Worm (Caenorhabditis elegans) whole organism, L4 larva: Measurements from ENCODE around the gene ucr-2.3.

Experiments used
- D1046.2 ChIP-seq: fragments of 200-800 bp; sonication (Bioruptor generic); IDR thresholded peaks from 2 replicates; pipeline ENCODE4 v1.3.6; 2022; ENCODE audit warnings: missing genetic modification characterization, missing compliant biosample characterization
- F44E2.7 ChIP-seq: fragments of 200-800 bp; sonication (Bioruptor generic); IDR thresholded peaks from 2 replicates; pipeline ENCODE4 v2.1.2; 2022; ENCODE audit warnings: missing genetic modification characterization, missing compliant biosample characterization
- R02D3.7 ChIP-seq: fragments of 150-350 bp; sonication (generic microtip); optimal IDR thresholded peaks from 3 replicates; lab custom pipeline; 2014; ENCODE audit warnings: missing biosample characterization, missing genetic modification characterization
- T20F7.1 ChIP-seq: fragments of 200-800 bp; sonication (Bioruptor generic); optimal IDR thresholded peaks from 2 replicates; lab custom pipeline; 2018; ENCODE audit warnings: mild to moderate bottlenecking, missing genetic modification characterization, missing compliant biosample characterization
- ZK546.5 ChIP-seq, 2 experiments: sonication (generic microtip); optimal IDR thresholded peaks; 2 replicates each; lab custom pipeline; 2017; ENCODE audit warnings: missing biosample characterization in 2 of 2, missing genetic modification characterization in 2 of 2
- aha-1 ChIP-seq: fragments of 150-350 bp; peaks from one replicate; lab custom pipeline; 2014; ENCODE audit warnings: missing biosample characterization, missing genetic modification characterization
- ama-1 ChIP-seq: fragments of 150-350 bp; optimal IDR thresholded peaks from 2 replicates; lab custom pipeline; 2014; ENCODE audit warnings: inconsistent platforms, mixed read lengths
- ceh-44 ChIP-seq: fragments of 200-800 bp; sonication (Bioruptor generic); IDR thresholded peaks from 2 replicates; pipeline ENCODE4 v1.3.6; 2022; ENCODE audit warnings: missing genetic modification reagents, missing genetic modification characterization, missing compliant biosample characterization
- ceh-82 ChIP-seq: sonication (generic microtip); optimal IDR thresholded peaks from 2 replicates; lab custom pipeline; 2017; ENCODE audit warnings: missing biosample characterization, missing genetic modification characterization
- ces-1 ChIP-seq: fragments of 150-350 bp; sonication (generic microtip); optimal IDR thresholded peaks from 4 replicates; lab custom pipeline; 2014; ENCODE audit warnings: missing biosample characterization, missing genetic modification reagents, missing genetic modification characterization
- ctbp-1 ChIP-seq: fragments of 200-800 bp; sonication (Bioruptor generic); IDR thresholded peaks from 2 replicates; pipeline ENCODE4 v1.3.6; 2022; ENCODE audit warnings: missing genetic modification reagents, missing genetic modification characterization, missing compliant biosample characterization
- daf-16 ChIP-seq, 3 experiments: sonication (generic microtip); optimal IDR thresholded peaks; 2 replicates each; lab custom pipeline; 2016 to 2017; ENCODE audit warnings: missing genetic modification characterization in 3 of 3, missing genetic modification reagents in 3 of 3, mild to moderate bottlenecking in 2 of 3, missing compliant biosample characterization in 2 of 3, missing biosample characterization in 1 of 3, moderate library complexity in 1 of 3
- daf-19 ChIP-seq: fragments of 200-800 bp; sonication (Bioruptor generic); conservative IDR thresholded peaks from 2 replicates; pipeline ENCODE4 v1.3.6; 2022; ENCODE audit warnings: missing genetic modification characterization, missing compliant biosample characterization
- dpl-1 ChIP-seq: fragments of 150-350 bp; optimal IDR thresholded peaks from 2 replicates; lab custom pipeline; 2014; ENCODE audit warnings: missing biosample characterization, missing genetic modification reagents, missing genetic modification characterization
- dve-1 ChIP-seq: sonication (generic microtip); optimal IDR thresholded peaks from 2 replicates; lab custom pipeline; 2017; ENCODE audit warnings: antibody characterized with exemption, mild to moderate bottlenecking, missing genetic modification characterization, missing compliant biosample characterization; ENCODE audit not compliant: insufficient read depth
- egl-27 ChIP-seq: sonication (generic microtip); optimal IDR thresholded peaks from 3 replicates; lab custom pipeline; 2017; ENCODE audit warnings: missing biosample characterization, missing genetic modification reagents, missing genetic modification characterization
- egl-43 ChIP-seq: fragments of 200-800 bp; sonication (Bioruptor generic); IDR thresholded peaks from 2 replicates; pipeline ENCODE4 v1.3.6; 2022; ENCODE audit warnings: missing genetic modification reagents, missing genetic modification characterization, missing compliant biosample characterization
- fkh-10 ChIP-seq: fragments of 150-350 bp; optimal IDR thresholded peaks from 2 replicates; lab custom pipeline; 2014; ENCODE audit warnings: missing biosample characterization, missing genetic modification reagents, missing genetic modification characterization
- fos-1 ChIP-seq: fragments of 150-350 bp; optimal IDR thresholded peaks from 2 replicates; lab custom pipeline; 2014; ENCODE audit warnings: missing biosample characterization, missing genetic modification characterization
- gei-8 ChIP-seq: fragments of 200-800 bp; sonication (Bioruptor generic); optimal IDR thresholded peaks from 2 replicates; lab custom pipeline; 2018; ENCODE audit warnings: mild to moderate bottlenecking, missing genetic modification characterization, missing compliant biosample characterization
- jun-1 ChIP-seq: fragments of 150-350 bp; optimal IDR thresholded peaks from 2 replicates; lab custom pipeline; 2014; ENCODE audit warnings: missing biosample characterization, missing genetic modification reagents, missing genetic modification characterization
- lim-7 ChIP-seq: fragments of 200-800 bp; sonication (Bioruptor generic); IDR thresholded peaks from 2 replicates; pipeline ENCODE4 v1.3.6; 2022; ENCODE audit warnings: missing genetic modification characterization, missing compliant biosample characterization
- lin-1 ChIP-seq: fragments of 200-800 bp; sonication (Bioruptor generic); IDR thresholded peaks from 2 replicates; pipeline ENCODE4 v1.3.6; 2022; ENCODE audit warnings: missing genetic modification reagents, missing genetic modification characterization, missing compliant biosample characterization
- lin-13 ChIP-seq: fragments of 150-350 bp; optimal IDR thresholded peaks from 2 replicates; lab custom pipeline; 2014; ENCODE audit warnings: missing biosample characterization, missing genetic modification reagents, missing genetic modification characterization
- lin-15B ChIP-seq: fragments of 150-350 bp; sonication (generic microtip); optimal IDR thresholded peaks from 3 replicates; lab custom pipeline; 2014; ENCODE audit warnings: missing biosample characterization, missing genetic modification characterization
- lin-29 ChIP-seq: fragments of 200-800 bp; sonication (Bioruptor generic); IDR thresholded peaks from 2 replicates; pipeline ENCODE4 v1.3.6; 2022; ENCODE audit warnings: missing genetic modification reagents, missing genetic modification characterization, missing compliant biosample characterization
- lin-39 ChIP-seq: fragments of 150-350 bp; optimal IDR thresholded peaks from 2 replicates; lab custom pipeline; 2014; ENCODE audit warnings: missing biosample characterization, missing genetic modification reagents, missing genetic modification characterization
- mes-2 ChIP-seq: sonication (generic microtip); optimal IDR thresholded peaks from 2 replicates; lab custom pipeline; 2016; ENCODE audit warnings: missing genotype, mild to moderate bottlenecking, missing genetic modification characterization, missing compliant biosample characterization; ENCODE audit not compliant: poor library complexity, severe bottlenecking
- nhr-102 ChIP-seq: sonication (generic microtip); optimal IDR thresholded peaks from 2 replicates; lab custom pipeline; 2016; ENCODE audit warnings: mild to moderate bottlenecking, missing genetic modification characterization, moderate library complexity, missing compliant biosample characterization
- nhr-111 ChIP-seq: fragments of 200-800 bp; sonication (Bioruptor generic); optimal IDR thresholded peaks from 2 replicates; lab custom pipeline; 2018; ENCODE audit warnings: mild to moderate bottlenecking, missing genetic modification characterization, missing compliant biosample characterization
- nhr-237 ChIP-seq: sonication (generic microtip); optimal IDR thresholded peaks from 2 replicates; lab custom pipeline; 2017; ENCODE audit warnings: missing biosample characterization, missing genetic modification characterization
- nhr-41 ChIP-seq: fragments of 200-800 bp; sonication (Bioruptor generic); IDR thresholded peaks from 2 replicates; pipeline ENCODE4 v1.3.6; 2022; ENCODE audit warnings: missing genetic modification reagents, missing genetic modification characterization, missing compliant biosample characterization
- nhr-76 ChIP-seq: fragments of 150-350 bp; optimal IDR thresholded peaks from 2 replicates; lab custom pipeline; 2014; ENCODE audit warnings: missing biosample characterization, missing genetic modification characterization
- nhr-77 ChIP-seq: fragments of 150-350 bp; optimal IDR thresholded peaks from 2 replicates; lab custom pipeline; 2014; ENCODE audit warnings: missing biosample characterization, missing genetic modification characterization
- pha-4 ChIP-seq, 2 experiments: fragments of 150-350 bp in 1 of 2; fragments of 200-800 bp in 1 of 2; sonication (Bioruptor generic) in 1 of 2; IDR thresholded peaks in 1 of 2; optimal IDR thresholded peaks in 1 of 2; 2 replicates each; pipeline versions ENCODE4 v1.3.6 to Lab custom; 2014 to 2022; ENCODE audit warnings: missing genetic modification characterization in 2 of 2, missing genetic modification reagents in 2 of 2, missing biosample characterization in 1 of 2, missing compliant biosample characterization in 1 of 2
- pqm-1 ChIP-seq: sonication (generic microtip); optimal IDR thresholded peaks from 2 replicates; lab custom pipeline; 2017; ENCODE audit warnings: missing biosample characterization, missing genetic modification characterization
- rbr-2 ChIP-seq: sonication (generic microtip); optimal IDR thresholded peaks from 2 replicates; lab custom pipeline; 2016; ENCODE audit warnings: missing genotype, missing genetic modification characterization, missing compliant biosample characterization
- set-16 ChIP-seq: fragments of 200-800 bp; sonication (Bioruptor generic); IDR thresholded peaks from 2 replicates; pipeline ENCODE4 v1.3.6; 2022; ENCODE audit warnings: missing genetic modification reagents, missing genetic modification characterization, missing compliant biosample characterization
- unc-39 ChIP-seq: sonication (generic microtip); optimal IDR thresholded peaks from 2 replicates; lab custom pipeline; 2017; ENCODE audit warnings: missing biosample characterization, missing genetic modification characterization
- unc-62 ChIP-seq, 3 experiments: fragments of 150-350 bp in 1 of 3; sonication (generic microtip); optimal IDR thresholded peaks in 2 of 3; peaks in 1 of 3; 1 replicate in 1 of 3; 2 replicates in 2 of 3; lab custom pipeline; 2014 to 2017; ENCODE audit warnings: missing biosample characterization in 3 of 3, missing genetic modification characterization in 3 of 3, missing genetic modification reagents in 3 of 3, missing genotype in 1 of 3
- zag-1 ChIP-seq: fragments of 150-350 bp; optimal IDR thresholded peaks from 2 replicates; lab custom pipeline; 2014; ENCODE audit warnings: missing biosample characterization, missing genetic modification characterization
- zfp-2 ChIP-seq: sonication (generic microtip); optimal IDR thresholded peaks from 2 replicates; lab custom pipeline; 2016; ENCODE audit warnings: mild to moderate bottlenecking, missing genetic modification characterization, missing compliant biosample characterization
- zfp-3 ChIP-seq: fragments of 200-800 bp; sonication (Bioruptor generic); conservative IDR thresholded peaks from 2 replicates; pipeline ENCODE4 v1.3.6; 2022; ENCODE audit warnings: missing genetic modification reagents, missing genetic modification characterization, missing compliant biosample characterization
- zip-11 ChIP-seq: fragments of 200-800 bp; sonication (Bioruptor generic); IDR thresholded peaks from 2 replicates; pipeline ENCODE4 v1.3.6; 2022; ENCODE audit warnings: missing genetic modification characterization, missing compliant biosample characterization
- ztf-11 ChIP-seq: fragments of 150-350 bp; optimal IDR thresholded peaks from 2 replicates; lab custom pipeline; 2014; ENCODE audit warnings: missing biosample characterization, missing genetic modification characterization
- ztf-7 ChIP-seq: fragments of 150-350 bp; optimal IDR thresholded peaks from 2 replicates; lab custom pipeline; 2014; ENCODE audit warnings: missing biosample characterization, missing genetic modification characterization

ucr-2.3 gene

DNA sequence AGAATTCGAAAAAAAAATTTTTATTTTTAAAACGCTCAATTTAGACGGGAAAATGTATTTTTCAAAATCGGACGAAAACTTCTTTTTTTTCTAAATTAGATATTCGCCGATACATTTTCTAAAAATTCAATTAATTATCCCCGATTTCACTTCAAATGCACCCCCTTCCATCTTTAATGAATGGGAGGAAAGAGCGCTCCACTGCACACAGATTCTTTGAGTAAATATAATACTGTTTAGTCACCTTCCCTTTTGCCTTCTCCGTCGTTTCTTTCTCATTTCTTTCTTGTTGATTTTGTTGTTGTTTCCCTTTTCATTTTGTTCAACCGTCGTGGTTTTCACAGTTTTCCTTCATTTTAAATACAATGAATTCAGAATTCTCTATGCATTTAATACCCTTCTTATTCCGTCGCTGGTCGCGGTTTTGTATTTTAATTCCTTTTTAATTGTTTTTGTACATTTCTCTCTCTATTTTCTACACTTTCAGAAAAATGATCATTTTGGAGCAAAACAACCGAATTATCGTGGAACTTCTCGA lies 17.8 kb upstream of the ucr-2.3 start, which contains the start of gene arx-4 (continued):
- TF ChIP-seq pqm-1 = no peak
- TF ChIP-seq set-16 (GFP tag; lab: Robert Waterston, UW) = no peak
- no peak for TF ChIP-seq zfp-2 (tag; lab: Kevin White, UChicago)
- TF ChIP-seq gei-8 (GFP tag; lab: Kevin White, UChicago) = no peak
- TF ChIP-seq dpl-1 = no peak
- TF ChIP-seq daf-16 (GFP tag; optimal IDR thresholded peaks at IDR 0.05; lab: Kevin White, UChicago) = no peak
- TF ChIP-seq daf-16 (tag; optimal IDR thresholded peaks at IDR 0.05; lab: Kevin White, UChicago) = peak; percentile 36
- TF ChIP-seq nhr-77 = no peak
- no peak for TF ChIP-seq lin-1 (GFP tag; lab: Robert Waterston, UW)
- TF ChIP-seq nhr-41 = no peak
- no peak for TF ChIP-seq lin-29 (GFP tag; lab: Robert Waterston, UW)
- no peak for TF ChIP-seq unc-62 (GFP tag; optimal IDR thresholded peaks at IDR 0.05 in 1 of 2; lab: Kevin White, UChicago)
- no peak for TF ChIP-seq unc-62 (tag; optimal IDR thresholded peaks at IDR 0.05; lab: Kevin White, UChicago)
- peak; percentile 40 for TF ChIP-seq mes-2 (tag; lab: Kevin White, UChicago)
- no peak for TF ChIP-seq D1046.2
- TF ChIP-seq F44E2.7 (GFP tag; lab: Robert Waterston, UW) = no peak
- no peak for TF ChIP-seq nhr-111 (GFP tag; lab: Kevin White, UChicago)
- no peak for TF ChIP-seq ceh-44 (GFP tag; lab: Robert Waterston, UW)
- TF ChIP-seq jun-1 (tag; lab: Kevin White, UChicago) = no peak
- TF ChIP-seq T20F7.1 (GFP tag; lab: Kevin White, UChicago) = no peak
- no peak for TF ChIP-seq daf-19 (GFP tag; lab: Robert Waterston, UW)
- peak; percentile 7 for TF ChIP-seq dve-1
- no peak for TF ChIP-seq nhr-76 (tag; lab: Kevin White, UChicago)
- TF ChIP-seq ctbp-1 (GFP tag; lab: Robert Waterston, UW) = no peak
- TF ChIP-seq fos-1 (tag; lab: Kevin White, UChicago) = no peak

DNA sequence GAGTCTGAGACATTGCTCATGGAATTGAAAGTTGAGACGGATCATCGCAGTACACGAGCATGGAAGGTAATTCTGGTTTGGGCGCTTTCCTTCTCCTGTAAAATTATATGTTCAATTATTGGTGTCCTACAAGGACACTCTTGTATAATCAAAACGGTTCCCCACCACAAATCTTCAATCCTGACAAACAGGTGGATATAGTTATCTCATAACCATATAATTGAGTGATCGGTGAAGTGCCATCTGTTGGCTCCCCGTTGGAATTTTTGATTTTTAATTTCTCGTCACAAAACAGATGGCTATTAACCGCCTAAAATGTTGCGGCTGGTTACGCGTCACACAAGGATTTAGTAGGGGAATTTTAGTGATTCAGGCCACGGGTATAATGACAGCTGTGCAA lies 10.8 kb upstream of the ucr-2.3 start:
- no peak for TF ChIP-seq nhr-237
- peak; percentile 84 for TF ChIP-seq aha-1 (tag; lab: Kevin White, UChicago)
- TF ChIP-seq rbr-2 (tag; lab: Kevin White, UChicago) = no peak
- TF ChIP-seq, all 104 proteins: peak for 1

DNA sequence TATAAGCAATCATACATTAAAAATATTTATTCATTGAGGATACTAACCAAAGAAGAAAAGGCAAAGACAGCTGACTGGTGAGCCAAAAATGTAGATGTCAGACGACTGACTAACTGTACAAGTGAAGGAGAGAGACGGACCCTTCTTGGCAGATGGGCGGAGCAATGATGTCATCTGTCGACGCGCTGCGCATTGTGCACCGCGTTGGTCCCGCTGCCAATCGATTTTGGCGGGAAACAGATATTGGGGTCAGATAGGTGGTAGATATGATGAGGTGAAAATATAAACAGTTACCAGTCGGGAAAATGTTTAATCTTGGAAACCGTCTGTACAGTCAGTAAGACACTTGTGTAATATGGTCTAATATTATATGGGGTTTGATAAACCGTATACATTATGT lies 9.8 kb upstream of the ucr-2.3 start, which contains the start of gene T24C4.2:
Gene T24C4.2 (minus strand): TSS at position 101 of the 400 bp plus-strand sequence.
- TF ChIP-seq egl-43 (GFP tag; lab: Robert Waterston, UW) (no peak), lin-39 (tag; lab: Kevin White, UChicago) (no peak), ces-1 (no peak), lin-15B (tag; lab: Kevin White, UChicago) (no peak), zfp-2 (tag; lab: Kevin White, UChicago) (no peak), pha-4 (GFP tag; IDR thresholded peaks at IDR 0.05; lab: Robert Waterston, UW) (no peak), pha-4 (tag; optimal IDR thresholded peaks at IDR 0.05; lab: Kevin White, UChicago) (no peak), nhr-102 (tag; lab: Kevin White, UChicago) (no peak), unc-39 (tag; lab: Kevin White, UChicago) (no peak)

DNA sequence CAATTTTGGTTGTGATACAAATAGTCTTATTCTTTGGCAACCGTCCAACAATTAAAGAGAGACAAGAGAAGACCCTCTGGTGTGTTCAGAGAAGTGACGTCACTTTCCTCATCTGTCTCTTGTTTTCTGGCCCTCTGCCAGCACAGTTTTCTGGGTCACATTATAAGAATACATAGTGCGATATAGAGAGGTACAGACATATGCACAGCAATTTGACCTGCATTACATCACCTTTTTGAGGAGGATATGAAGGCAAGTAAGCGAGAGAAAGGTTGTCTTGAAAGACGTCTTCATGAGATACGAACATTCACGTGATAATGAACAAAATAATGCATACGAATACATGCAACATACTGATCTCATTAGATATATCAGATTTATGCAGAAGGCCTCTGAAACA lies 9.1 kb upstream of the ucr-2.3 start:
- TF ChIP-seq lim-7 (GFP tag; lab: Robert Waterston, UW) (no peak), fos-1 (tag; lab: Kevin White, UChicago) (no peak), zip-11 (no peak), egl-27 (tag; lab: Kevin White, UChicago) (no peak), ceh-82 (tag; lab: Kevin White, UChicago) (no peak), lin-13 (GFP tag; lab: Kevin White, UChicago) (no peak), ama-1 (lab: Kevin White, UChicago) (no peak), ztf-7 (tag; lab: Kevin White, UChicago) (no peak), fkh-10 (GFP tag; lab: Kevin White, UChicago) (no peak), nhr-76 (tag; lab: Kevin White, UChicago) (no peak), aha-1 (tag; lab: Kevin White, UChicago) (no peak), zfp-3 (GFP tag; lab: Robert Waterston, UW) (no peak), zag-1 (tag; lab: Kevin White, UChicago) (no peak), ztf-11 (tag; lab: Kevin White, UChicago) (no peak), ZK546.5 (tag; optimal IDR thresholded peaks at IDR 0.05; lab: Kevin White, UChicago) (no peak), dpl-1 (no peak), R02D3.7 (no peak)
